Fruit fly (Drosophila melanogaster) whole organism, wandering third instar larva: ENCODE data around the gene endos.

Experiments used
- Mio ChIP-seq: sonication (Bioruptor generic); optimal IDR thresholded peaks from 2 replicates; lab custom pipeline; 2016; ENCODE audit warnings: missing biosample characterization, missing genetic modification characterization
- psq ChIP-seq: fragments of 200-800 bp; sonication (Bioruptor generic); optimal IDR thresholded peaks from 3 replicates; lab custom pipeline; 2017; ENCODE audit warnings: missing biosample characterization, mild to moderate bottlenecking, missing genetic modification characterization, moderate library complexity
- sv ChIP-seq: fragments of 200-800 bp; sonication (Bioruptor generic); optimal IDR thresholded peaks from 3 replicates; lab custom pipeline; 2016; ENCODE audit warnings: missing biosample characterization, missing genetic modification characterization

- TF ChIP-seq psq (GFP tag; lab: Kevin White, UChicago) (no peak), sv (GFP tag; lab: Kevin White, UChicago) (no peak), Mio (GFP tag; lab: Kevin White, UChicago) (no peak)
Observed at dm6 chr3L:14059266-14059974, 27.9 kb upstream of the endos start.
